Fruit fly (Drosophila melanogaster) whole organism, pupa: ENCODE results near the gene CG46280.
A peak's percentile ranks its signal among the peaks of the same experiment; 100 is the strongest.

Source experiments
- CG10348 ChIP-seq: fragments of 200-800 bp; sonication (Bioruptor generic); IDR thresholded peaks from 2 replicates; pipeline ENCODE4 v1.3.6; 2022; ENCODE audit warnings: missing biosample characterization, missing genetic modification characterization
- CG12605 ChIP-seq: fragments of 200-800 bp; sonication (Bioruptor generic); IDR thresholded peaks from 2 replicates; pipeline ENCODE4 v1.3.6; 2022; ENCODE audit warnings: missing biosample characterization, missing genetic modification characterization
- CG14655 ChIP-seq: fragments of 200-800 bp; sonication (Bioruptor generic); optimal IDR thresholded peaks from 3 replicates; lab custom pipeline; 2017; ENCODE audit warnings: mild to moderate bottlenecking, missing biosample characterization, missing genetic modification reagents, missing genetic modification characterization
- CG15710 ChIP-seq: fragments of 200-800 bp; sonication (Bioruptor generic); optimal IDR thresholded peaks from 2 replicates; lab custom pipeline; 2018; ENCODE audit warnings: missing biosample characterization, mild to moderate bottlenecking, missing genetic modification characterization, moderate library complexity
- CG34367 ChIP-seq: fragments of 200-800 bp; sonication (Bioruptor generic); optimal IDR thresholded peaks from 2 replicates; lab custom pipeline; 2018; ENCODE audit warnings: missing biosample characterization, mild to moderate bottlenecking, missing genetic modification characterization
- CG4496 ChIP-seq: fragments of 200-800 bp; sonication (Bioruptor generic); IDR thresholded peaks from 3 replicates; pipeline ENCODE4 v1.3.6; 2022; ENCODE audit warnings: missing biosample characterization, missing genetic modification characterization
- CG8301 ChIP-seq: fragments of 200-800 bp; sonication (Bioruptor generic); optimal IDR thresholded peaks from 2 replicates; lab custom pipeline; 2018; ENCODE audit warnings: missing biosample characterization, mild to moderate bottlenecking, missing genetic modification characterization
- D1 ChIP-seq: fragments of 200-800 bp; sonication (Bioruptor generic); optimal IDR thresholded peaks from 2 replicates; lab custom pipeline; 2018; ENCODE audit warnings: missing biosample characterization, mild to moderate bottlenecking, missing genetic modification characterization, moderate library complexity
- Ets98B ChIP-seq: fragments of 200-800 bp; sonication (Bioruptor generic); IDR thresholded peaks from 2 replicates; pipeline ENCODE4 v1.3.6; 2022; ENCODE audit warnings: missing biosample characterization, missing genetic modification characterization
- Pif1A ChIP-seq: fragments of 200-800 bp; sonication (Bioruptor generic); optimal IDR thresholded peaks from 3 replicates; lab custom pipeline; 2016; ENCODE audit warnings: missing biosample characterization, missing genetic modification characterization
- Pif1B ChIP-seq: fragments of 200-800 bp; sonication (Bioruptor generic); optimal IDR thresholded peaks from 3 replicates; lab custom pipeline; 2016; ENCODE audit warnings: missing biosample characterization, missing genetic modification characterization
- Snoo ChIP-seq: fragments of 200-800 bp; sonication (Bioruptor generic); optimal IDR thresholded peaks from 3 replicates; lab custom pipeline; 2017; ENCODE audit warnings: missing biosample characterization, mild to moderate bottlenecking, missing genetic modification characterization, inconsistent platforms
- rn ChIP-seq: fragments of 200-800 bp; sonication (Bioruptor generic); IDR thresholded peaks from 2 replicates; pipeline ENCODE4 v1.3.6; 2022; ENCODE audit warnings: missing biosample characterization, missing genetic modification characterization

dm6 chr3R:13039037-13039583, 8.7 kb upstream of the CG46280 start:
- no peak for TF ChIP-seq CG34367
- TF ChIP-seq CG10348 (GFP tag; lab: Robert Waterston, UW): no peak
- no peak for TF ChIP-seq Pif1B (GFP tag; lab: Kevin White, UChicago)
- peak; percentile 22 for TF ChIP-seq CG15710 (tag; lab: Kevin White, UChicago)
- TF ChIP-seq CG14655: no peak
- TF ChIP-seq Snoo (tag; lab: Kevin White, UChicago): no peak
- TF ChIP-seq D1 (tag; lab: Kevin White, UChicago): no peak
- TF ChIP-seq CG8301 (tag; lab: Kevin White, UChicago): no peak
- TF ChIP-seq CG12605 (GFP tag; lab: Robert Waterston, UW): no peak
- peak; percentile 49; the same call in 2 of the 3 replicates for TF ChIP-seq CG4496 (GFP tag; lab: Robert Waterston, UW)
- TF ChIP-seq rn (GFP tag; lab: Robert Waterston, UW): no peak
- TF ChIP-seq Pif1A: no peak
- 0 out of 2 replicates have a peak, but pooled peaks have one; percentile 16 for TF ChIP-seq Ets98B
